Fruit fly (Drosophila melanogaster): Measurements from ENCODE around the gene Wdr81.

The Wdr81 gene

DNA sequence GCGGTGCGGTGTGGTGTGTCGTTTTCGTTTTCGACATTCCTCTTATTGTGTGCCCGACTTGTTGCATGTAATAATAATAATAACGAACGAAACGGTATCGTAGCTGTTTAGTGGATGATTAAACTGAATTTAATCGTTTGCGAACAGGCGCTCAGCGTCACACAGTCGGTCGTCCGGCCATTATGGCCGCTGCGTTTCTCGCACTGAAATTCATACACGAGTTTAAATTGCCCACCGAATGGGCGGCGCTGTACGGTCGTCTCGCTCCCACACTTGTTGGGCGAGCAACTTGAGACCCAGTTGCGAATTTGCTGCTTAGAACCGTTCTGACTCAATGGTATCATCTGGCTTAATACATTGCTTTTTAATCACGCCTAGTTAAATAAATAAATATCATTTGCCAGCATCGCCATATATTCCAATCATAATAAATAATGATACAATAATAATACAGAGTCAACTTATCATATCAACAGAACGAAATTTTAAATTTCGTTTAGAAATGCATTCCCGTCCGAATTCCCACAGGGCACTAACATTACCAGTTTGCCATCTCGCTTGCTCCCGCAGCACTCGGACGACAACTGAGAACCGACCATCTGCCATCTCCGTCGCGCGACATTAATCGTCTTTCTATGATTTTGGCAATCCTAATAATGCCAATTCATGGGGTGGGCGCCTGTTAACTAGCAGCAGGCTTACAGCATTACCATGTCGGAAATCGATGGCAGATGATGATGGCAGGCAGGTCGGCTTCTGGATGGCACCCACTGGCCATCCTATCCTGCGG, 9.7 kb downstream of the Wdr81 start (continued):
- TF ChIP-seq Abd-B (GFP tag; optimal IDR thresholded peaks at IDR 0.05): peak; percentile 83
- TF ChIP-seq CG17385 (GFP tag; optimal IDR thresholded peaks at IDR 0.05): peak; percentile 87
- TF ChIP-seq Ets97D (GFP tag; optimal IDR thresholded peaks at IDR 0.05): no peak
- TF ChIP-seq Poxn (GFP tag; IDR thresholded peaks at IDR 0.05): no peak
- TF ChIP-seq Sin3A (optimal IDR thresholded peaks at IDR 0.05): no peak
- TF ChIP-seq CG11093 (GFP tag; IDR thresholded peaks at IDR 0.05): peak; percentile 90
- TF ChIP-seq CG17612 (GFP tag; IDR thresholded peaks at IDR 0.05): no peak
- TF ChIP-seq gcm (GFP tag; optimal IDR thresholded peaks at IDR 0.05): peak; percentile 87
- no peak for TF ChIP-seq CG15601 (tag; optimal IDR thresholded peaks at IDR 0.05)
- TF ChIP-seq CG13296 (GFP tag; optimal IDR thresholded peaks at IDR 0.05): peak; percentile 94
- no peak for TF ChIP-seq CG3726 (GFP tag; IDR thresholded peaks at IDR 0.05)
- peak; percentile 68 for TF ChIP-seq gsb-n (tag; optimal IDR thresholded peaks at IDR 0.05)
- no peak for TF ChIP-seq luna (GFP tag; optimal IDR thresholded peaks at IDR 0.05)
- TF ChIP-seq CG6813 (GFP tag; optimal IDR thresholded peaks at IDR 0.05): peak; percentile 86
- no peak for TF ChIP-seq jigr1 (GFP tag; IDR thresholded peaks at IDR 0.05)
- TF ChIP-seq sim (GFP tag; IDR thresholded peaks at IDR 0.05): no peak
- TF ChIP-seq CG4854 (GFP tag; optimal IDR thresholded peaks at IDR 0.05): peak; percentile 51
- TF ChIP-seq chif (GFP tag; optimal IDR thresholded peaks at IDR 0.05): peak; percentile 76 to 78
- no peak for TF ChIP-seq fd64A (GFP tag; optimal IDR thresholded peaks at IDR 0.05)
- no peak for TF ChIP-seq cad (GFP tag; optimal IDR thresholded peaks at IDR 0.05)
- no peak for TF ChIP-seq Kr (GFP tag; optimal IDR thresholded peaks at IDR 0.05)
- no peak for TF ChIP-seq tgo (GFP tag; IDR thresholded peaks at IDR 0.05)
- TF ChIP-seq grn (GFP tag; optimal IDR thresholded peaks at IDR 0.05): no peak
- peak; percentile 96 for TF ChIP-seq CG13424 (tag; optimal IDR thresholded peaks at IDR 0.05)
- peak; percentile 58 for TF ChIP-seq CG17802 (tag; optimal IDR thresholded peaks at IDR 0.05)
- no peak for TF ChIP-seq dysf (GFP tag; IDR thresholded peaks at IDR 0.05)
- peak; percentile 89 for TF ChIP-seq Chrac-16 (GFP tag; optimal IDR thresholded peaks at IDR 0.05)
- TF ChIP-seq CG7839 (tag; optimal IDR thresholded peaks at IDR 0.05): peak; percentile 95
- peak; percentile 87 for TF ChIP-seq CG7357 (GFP tag; IDR thresholded peaks at IDR 0.05)
- no peak for TF ChIP-seq pita (GFP tag; optimal IDR thresholded peaks at IDR 0.05)
- peak; percentile 59 for TF ChIP-seq sqz (GFP tag; optimal IDR thresholded peaks at IDR 0.05)
- no peak for TF ChIP-seq eve (GFP tag; optimal IDR thresholded peaks at IDR 0.05)
- TF ChIP-seq MBD-R2 (GFP tag; IDR thresholded peaks at IDR 0.05): no peak
- TF ChIP-seq C15 (GFP tag; IDR thresholded peaks at IDR 0.05): no peak
- no peak for TF ChIP-seq bbx (GFP tag; IDR thresholded peaks at IDR 0.05; ENCODE audit: partially characterized antibody)
- peak; percentile 64 for TF ChIP-seq Blimp-1 (GFP tag; optimal IDR thresholded peaks at IDR 0.05)
- peak; percentile 89 for TF ChIP-seq HmgZ (tag; optimal IDR thresholded peaks at IDR 0.05)
- no peak for TF ChIP-seq CG4360 (GFP tag; IDR thresholded peaks at IDR 0.05)
- TF ChIP-seq ttk (GFP tag; IDR thresholded peaks at IDR 0.05): no peak
- TF ChIP-seq CG1529 (GFP tag; optimal IDR thresholded peaks at IDR 0.05): peak; percentile 77
- peak; percentile 83 for TF ChIP-seq tap (tag; optimal IDR thresholded peaks at IDR 0.05)
- peak in 1 of 3 experiments; percentile 92 for TF ChIP-seq lola (GFP tag; optimal IDR thresholded peaks at IDR 0.05)
- TF ChIP-seq ranshi (GFP tag; IDR thresholded peaks at IDR 0.05): no peak
- no peak for TF ChIP-seq Doc2 (GFP tag; IDR thresholded peaks at IDR 0.05)
- TF ChIP-seq Dp (GFP tag; optimal IDR thresholded peaks at IDR 0.05): no peak
- TF ChIP-seq wdn (GFP tag; IDR thresholded peaks at IDR 0.05): no peak
- TF ChIP-seq CG13123 (GFP tag; optimal IDR thresholded peaks at IDR 0.05): peak; percentile 85
- peak; percentile 94 for TF ChIP-seq CG30403 (GFP tag; optimal IDR thresholded peaks at IDR 0.05)
- no peak for TF ChIP-seq klu (GFP tag; IDR thresholded peaks at IDR 0.05)
- no peak for TF ChIP-seq Nf-YA (GFP tag; IDR thresholded peaks at IDR 0.05)
- peak; percentile 100 for TF ChIP-seq CG18262 (tag; optimal IDR thresholded peaks at IDR 0.05)
